Fruit fly (Drosophila melanogaster): ENCODE data around the gene Cpr65Ay.

The Cpr65Ay gene

DNA sequence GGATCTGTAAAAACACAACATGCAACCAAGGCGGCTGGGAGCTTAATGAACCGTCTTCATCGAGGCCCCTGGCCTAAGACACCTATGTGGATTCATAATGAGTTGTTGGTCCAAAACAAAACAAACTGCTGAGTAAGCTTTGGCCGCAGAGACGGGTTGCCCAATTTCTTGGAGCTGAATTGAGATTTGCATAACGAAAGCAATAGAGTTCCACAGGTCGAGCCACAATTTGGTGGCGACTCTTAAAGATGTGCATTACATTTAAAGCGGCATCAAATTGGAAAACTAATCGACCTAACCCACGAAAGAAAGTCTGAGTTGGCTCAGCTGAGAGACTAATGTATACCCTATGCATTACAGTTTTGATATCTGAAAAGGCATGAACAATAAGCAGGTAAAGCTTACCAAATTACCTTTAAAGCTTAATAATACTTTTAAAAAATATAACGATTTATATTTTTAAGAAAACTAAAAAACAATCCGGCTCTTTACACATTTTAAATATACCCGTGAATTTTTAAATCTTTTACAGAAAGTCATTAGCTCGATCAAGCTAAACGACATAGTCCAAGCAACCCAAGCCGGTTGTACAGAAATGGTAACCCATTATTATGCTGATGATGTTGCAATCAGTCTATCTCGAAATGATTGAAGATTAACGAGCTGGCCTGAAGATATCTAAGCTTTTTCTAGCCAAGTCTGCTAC is 950 bp downstream of the Cpr65Ay start, which contains the start of gene CG13297 (continued):
- TF ChIP-seq CG2889 (GFP tag; IDR thresholded peaks at IDR 0.05): no peak
- TF ChIP-seq CG1529 (GFP tag; optimal IDR thresholded peaks at IDR 0.05): no peak
- no peak for TF ChIP-seq CG16813 (GFP tag; IDR thresholded peaks at IDR 0.05; ENCODE audit: partially characterized antibody)
- no peak for TF ChIP-seq Ets65A (GFP tag)
- no peak for TF ChIP-seq CG9797 (GFP tag; optimal IDR thresholded peaks at IDR 0.05)
- TF ChIP-seq CG43689 (GFP tag; IDR thresholded peaks at IDR 0.05): no peak
- TF ChIP-seq CrebB (tag; optimal IDR thresholded peaks at IDR 0.05): no peak
- no peak for TF ChIP-seq CG7357 (GFP tag; IDR thresholded peaks at IDR 0.05)
- TF ChIP-seq Hand (GFP tag; optimal IDR thresholded peaks at IDR 0.05): no peak
- no peak for TF ChIP-seq Taf1 (GFP tag; IDR thresholded peaks at IDR 0.05)
- peak; percentile 40; the same call in 1 of the 2 replicates for TF ChIP-seq CG4730 (GFP tag; IDR thresholded peaks at IDR 0.05)
- no peak for TF ChIP-seq exex (tag; optimal IDR thresholded peaks at IDR 0.05)
- TF ChIP-seq CG9817 (tag; optimal IDR thresholded peaks at IDR 0.05): peak; percentile 38
- no peak for TF ChIP-seq Lhr (GFP tag; optimal IDR thresholded peaks at IDR 0.05)
- TF ChIP-seq gsb (GFP tag; IDR thresholded peaks at IDR 0.05): no peak
- TF ChIP-seq CG8281 (tag; optimal IDR thresholded peaks at IDR 0.05): peak; percentile 27
- peak; percentile 69; the same call in 1 of the 2 replicates for TF ChIP-seq CG32767 (GFP tag; IDR thresholded peaks at IDR 0.05)
- TF ChIP-seq run (tag; optimal IDR thresholded peaks at IDR 0.05): peak; percentile 60
- no peak for TF ChIP-seq dmrt11E (tag; optimal IDR thresholded peaks at IDR 0.05)
- TF ChIP-seq Hr3 (GFP tag; optimal IDR thresholded peaks at IDR 0.05): peak; percentile 10
- no peak for TF ChIP-seq repo (GFP tag; optimal IDR thresholded peaks at IDR 0.05)
- TF ChIP-seq HmgD (GFP tag; optimal IDR thresholded peaks at IDR 0.05): no peak
- TF ChIP-seq wdn (GFP tag; IDR thresholded peaks at IDR 0.05): no peak
- no peak for TF ChIP-seq luna (GFP tag; optimal IDR thresholded peaks at IDR 0.05)
- TF ChIP-seq Xbp1 (GFP tag; optimal IDR thresholded peaks at IDR 0.05): peak; percentile 44
- TF ChIP-seq nerfin-2 (GFP tag; IDR thresholded peaks at IDR 0.05; ENCODE audit: partially characterized antibody): no peak
- no peak for TF ChIP-seq twi (tag; optimal IDR thresholded peaks at IDR 0.05)
- TF ChIP-seq Dref (GFP tag; IDR thresholded peaks at IDR 0.05): no peak
- peak; percentile 1 for TF ChIP-seq cato (GFP tag; optimal IDR thresholded peaks at IDR 0.05; ENCODE audit: borderline replicate concordance)
- no peak for TF ChIP-seq CG17186 (GFP tag; optimal IDR thresholded peaks at IDR 0.05)
- no peak for TF ChIP-seq CG8478 (optimal IDR thresholded peaks at IDR 0.05)
- TF ChIP-seq CG33213 (GFP tag; optimal IDR thresholded peaks at IDR 0.05): no peak
- TF ChIP-seq Nf-YA (GFP tag; IDR thresholded peaks at IDR 0.05): no peak
- peak; percentile 60; the same call in 2 of the 3 replicates for TF ChIP-seq tgo (GFP tag; IDR thresholded peaks at IDR 0.05)
- no peak for TF ChIP-seq dimm (GFP tag; IDR thresholded peaks at IDR 0.05)
- TF ChIP-seq vvl (GFP tag; IDR thresholded peaks at IDR 0.05): peak; percentile 66
- TF ChIP-seq CG9609 (GFP tag; optimal IDR thresholded peaks at IDR 0.05): no peak
- TF ChIP-seq CG6272 (GFP tag; IDR thresholded peaks at IDR 0.05): no peak
- TF ChIP-seq CG10543 (GFP tag; optimal IDR thresholded peaks at IDR 0.05): no peak
- no peak for TF ChIP-seq pfk (GFP tag; optimal IDR thresholded peaks at IDR 0.05)
- no peak for TF ChIP-seq H2.0 (GFP tag; IDR thresholded peaks at IDR 0.05)
- TF ChIP-seq Dek (tag; optimal IDR thresholded peaks at IDR 0.05): peak; percentile 22
- no peak for TF ChIP-seq pita (GFP tag; optimal IDR thresholded peaks at IDR 0.05)
- no peak for TF ChIP-seq CG6683 (GFP tag; optimal IDR thresholded peaks at IDR 0.05)
- peak; percentile 42 for TF ChIP-seq Meics (GFP tag; optimal IDR thresholded peaks at IDR 0.05)
- no peak for TF ChIP-seq stwl (tag; optimal IDR thresholded peaks at IDR 0.05)
- peak; percentile 46 for TF ChIP-seq Vsx1 (GFP tag; optimal IDR thresholded peaks at IDR 0.05)
- TF ChIP-seq CG8089 (GFP tag; optimal IDR thresholded peaks at IDR 0.05): no peak
- peak; percentile 79 for TF ChIP-seq CG2678 (tag; optimal IDR thresholded peaks at IDR 0.05)
- no peak for TF ChIP-seq tna (GFP tag; IDR thresholded peaks at IDR 0.05; ENCODE audit: partially characterized antibody)
- TF ChIP-seq Usf (GFP tag; optimal IDR thresholded peaks at IDR 0.05): no peak
